Worm (Caenorhabditis elegans) whole organism, L2 larva: Measurements from ENCODE around the gene F23A7.3.
"Not testable (repeated sequence)": the region's sequence is repeated elsewhere in the genome, so short reads cannot be mapped to it uniquely, and the experiment has no call there.

Source experiments
- C34F6.9 ChIP-seq: fragments of 150-350 bp; optimal IDR thresholded peaks from 2 replicates; lab custom pipeline; 2014; ENCODE audit warnings: missing biosample characterization, missing genetic modification characterization
- F13H6.1 ChIP-seq: sonication (generic microtip); optimal IDR thresholded peaks from 2 replicates; lab custom pipeline; 2016; ENCODE audit warnings: missing genetic modification characterization, missing compliant biosample characterization
- R02D3.7 ChIP-seq: fragments of 150-350 bp; optimal IDR thresholded peaks from 2 replicates; lab custom pipeline; 2014; ENCODE audit warnings: missing biosample characterization, missing genetic modification characterization
- Y55F3AM.14 ChIP-seq: fragments of 200-800 bp; sonication (Bioruptor generic); optimal IDR thresholded peaks from 2 replicates; lab custom pipeline; 2018; ENCODE audit warnings: mild to moderate bottlenecking, missing genetic modification characterization, missing compliant biosample characterization
- alr-1 ChIP-seq: fragments of 150-350 bp; optimal IDR thresholded peaks from 2 replicates; lab custom pipeline; 2014; ENCODE audit warnings: missing biosample characterization, missing genetic modification characterization
- aly-2 ChIP-seq: fragments of 150-350 bp; optimal IDR thresholded peaks from 2 replicates; lab custom pipeline; 2014; ENCODE audit warnings: missing biosample characterization, missing genetic modification characterization
- ama-1 ChIP-seq: fragments of 150-350 bp; optimal IDR thresholded peaks from 2 replicates; lab custom pipeline; 2018; ENCODE audit warnings: inconsistent platforms
- ceh-16 ChIP-seq: fragments of 150-350 bp; optimal IDR thresholded peaks from 2 replicates; lab custom pipeline; 2014; ENCODE audit warnings: missing biosample characterization, missing genetic modification characterization
- ceh-82 ChIP-seq: fragments of 150-350 bp; optimal IDR thresholded peaks from 2 replicates; lab custom pipeline; 2014; ENCODE audit warnings: missing biosample characterization, missing genetic modification characterization
- crh-2 ChIP-seq: sonication (generic microtip); optimal IDR thresholded peaks from 2 replicates; lab custom pipeline; 2017; ENCODE audit warnings: missing biosample characterization, missing genetic modification characterization
- dmd-4 ChIP-seq: sonication (generic microtip); optimal IDR thresholded peaks from 2 replicates; lab custom pipeline; 2017; ENCODE audit warnings: missing biosample characterization, missing genetic modification characterization
- egl-27 ChIP-seq: sonication (generic microtip); optimal IDR thresholded peaks from 3 replicates; lab custom pipeline; 2017; ENCODE audit warnings: missing biosample characterization, missing genetic modification reagents, missing genetic modification characterization
- elt-3 ChIP-seq: sonication (generic microtip); optimal IDR thresholded peaks from 2 replicates; lab custom pipeline; 2017; ENCODE audit warnings: missing biosample characterization, missing genetic modification characterization
- fos-1 ChIP-seq: fragments of 150-350 bp; optimal IDR thresholded peaks from 2 replicates; lab custom pipeline; 2014; ENCODE audit warnings: missing biosample characterization, missing genetic modification characterization
- gmeb-1 ChIP-seq: fragments of 150-350 bp; optimal IDR thresholded peaks from 2 replicates; lab custom pipeline; 2014; ENCODE audit warnings: missing biosample characterization, missing genetic modification characterization
- lin-11 ChIP-seq: fragments of 150-350 bp; sonication (generic microtip); optimal IDR thresholded peaks from 2 replicates; lab custom pipeline; 2014; ENCODE audit warnings: missing biosample characterization, missing genetic modification characterization, inconsistent platforms, mixed read lengths
- lin-13 ChIP-seq: fragments of 150-350 bp; optimal IDR thresholded peaks from 2 replicates; lab custom pipeline; 2014; ENCODE audit warnings: missing biosample characterization, missing genetic modification reagents, missing genetic modification characterization
- lin-39 ChIP-seq: fragments of 150-350 bp; optimal IDR thresholded peaks from 2 replicates; lab custom pipeline; 2014; ENCODE audit warnings: missing biosample characterization, missing genetic modification reagents, missing genetic modification characterization
- lsy-2 ChIP-seq, 2 experiments: fragments of 150-350 bp in 1 of 2; sonication (generic microtip) in 1 of 2; optimal IDR thresholded peaks; 2 replicates each; lab custom pipeline; 2014 to 2017; ENCODE audit warnings: missing biosample characterization in 2 of 2, missing genetic modification characterization in 2 of 2
- mab-5 ChIP-seq: fragments of 150-350 bp; optimal IDR thresholded peaks from 2 replicates; lab custom pipeline; 2014; ENCODE audit warnings: missing biosample characterization, missing genetic modification characterization
- mbf-1 ChIP-seq: sonication (generic microtip); optimal IDR thresholded peaks from 2 replicates; lab custom pipeline; 2017; ENCODE audit warnings: missing biosample characterization, missing genetic modification characterization
- mdl-1 ChIP-seq, 2 experiments: fragments of 150-350 bp in 1 of 2; sonication (generic microtip) in 1 of 2; optimal IDR thresholded peaks; 2 replicates each; lab custom pipeline; 2017; ENCODE audit warnings: missing biosample characterization in 2 of 2, missing genetic modification characterization in 2 of 2
- nhr-10 ChIP-seq: sonication (generic microtip); optimal IDR thresholded peaks from 2 replicates; lab custom pipeline; 2017; ENCODE audit warnings: missing biosample characterization, missing genetic modification characterization
- nhr-11 ChIP-seq: fragments of 150-350 bp; optimal IDR thresholded peaks from 2 replicates; lab custom pipeline; 2014; ENCODE audit warnings: missing biosample characterization, missing genetic modification characterization
- nhr-12 ChIP-seq: fragments of 150-350 bp; optimal IDR thresholded peaks from 2 replicates; lab custom pipeline; 2014; ENCODE audit warnings: missing biosample characterization, missing genetic modification characterization
- nhr-129 ChIP-seq: fragments of 150-350 bp; optimal IDR thresholded peaks from 2 replicates; lab custom pipeline; 2014; ENCODE audit warnings: missing biosample characterization, missing genetic modification characterization
- nhr-21 ChIP-seq: fragments of 150-350 bp; optimal IDR thresholded peaks from 2 replicates; lab custom pipeline; 2014; ENCODE audit warnings: missing biosample characterization, missing genetic modification characterization
- nhr-23 ChIP-seq: fragments of 150-350 bp; optimal IDR thresholded peaks from 2 replicates; lab custom pipeline; 2014; ENCODE audit warnings: missing biosample characterization, missing genetic modification reagents, missing genetic modification characterization
- nhr-25 ChIP-seq: fragments of 150-350 bp; sonication (generic microtip); optimal IDR thresholded peaks from 3 replicates; lab custom pipeline; 2014; ENCODE audit warnings: missing biosample characterization, missing genetic modification characterization
- nhr-6 ChIP-seq: fragments of 150-350 bp; optimal IDR thresholded peaks from 2 replicates; lab custom pipeline; 2014; ENCODE audit warnings: missing biosample characterization, missing genetic modification characterization
- nhr-77 ChIP-seq: fragments of 150-350 bp; optimal IDR thresholded peaks from 2 replicates; lab custom pipeline; 2014; ENCODE audit warnings: missing biosample characterization, missing genetic modification characterization
- peb-1 ChIP-seq: fragments of 150-350 bp; optimal IDR thresholded peaks from 2 replicates; lab custom pipeline; 2014; ENCODE audit warnings: missing biosample characterization, missing genetic modification characterization
- sem-4 ChIP-seq: fragments of 150-350 bp; optimal IDR thresholded peaks from 2 replicates; lab custom pipeline; 2014; ENCODE audit warnings: missing biosample characterization, missing genetic modification reagents, missing genetic modification characterization
- skn-1 ChIP-seq: sonication (generic microtip); optimal IDR thresholded peaks from 2 replicates; lab custom pipeline; 2017; ENCODE audit warnings: missing biosample characterization, missing genetic modification characterization
- sma-3 ChIP-seq: sonication (generic microtip); optimal IDR thresholded peaks from 2 replicates; lab custom pipeline; 2016; ENCODE audit warnings: missing genetic modification reagents, missing genetic modification characterization, missing compliant biosample characterization
- sma-9 ChIP-seq, 2 experiments: fragments of 150-350 bp in 1 of 2; sonication (generic microtip) in 1 of 2; optimal IDR thresholded peaks; 2 replicates each; lab custom pipeline; 2014 to 2016; ENCODE audit warnings: missing genetic modification characterization in 2 of 2, mild to moderate bottlenecking in 1 of 2, missing biosample characterization in 1 of 2, missing compliant biosample characterization in 1 of 2, missing genetic modification reagents in 1 of 2, moderate library complexity in 1 of 2
- snpc-4 ChIP-seq: fragments of 150-350 bp; optimal IDR thresholded peaks from 2 replicates; lab custom pipeline; 2014; ENCODE audit warnings: missing biosample characterization, missing genetic modification characterization
- unc-39 ChIP-seq: fragments of 150-350 bp; optimal IDR thresholded peaks from 2 replicates; lab custom pipeline; 2014; ENCODE audit warnings: missing biosample characterization, missing genetic modification characterization
- unc-55 ChIP-seq: fragments of 150-350 bp; sonication (generic microtip); optimal IDR thresholded peaks from 3 replicates; lab custom pipeline; 2014; ENCODE audit warnings: missing biosample characterization, missing genetic modification reagents, missing genetic modification characterization
- unc-62 ChIP-seq: fragments of 150-350 bp; optimal IDR thresholded peaks from 2 replicates; lab custom pipeline; 2014; ENCODE audit warnings: missing biosample characterization, missing genetic modification reagents, missing genetic modification characterization
- ztf-1 ChIP-seq: fragments of 200-800 bp; sonication (Bioruptor generic); conservative IDR thresholded peaks from 2 replicates; pipeline ENCODE4 v1.3.6; 2022; ENCODE audit warnings: missing genetic modification characterization, missing compliant biosample characterization
- ztf-11 ChIP-seq: sonication (generic microtip); optimal IDR thresholded peaks from 2 replicates; lab custom pipeline; 2017; ENCODE audit warnings: missing biosample characterization, missing genetic modification characterization
- ztf-4 ChIP-seq: fragments of 150-350 bp; optimal IDR thresholded peaks from 2 replicates; lab custom pipeline; 2014; ENCODE audit warnings: missing biosample characterization, missing genetic modification characterization

Gene F23A7.3

DNA sequence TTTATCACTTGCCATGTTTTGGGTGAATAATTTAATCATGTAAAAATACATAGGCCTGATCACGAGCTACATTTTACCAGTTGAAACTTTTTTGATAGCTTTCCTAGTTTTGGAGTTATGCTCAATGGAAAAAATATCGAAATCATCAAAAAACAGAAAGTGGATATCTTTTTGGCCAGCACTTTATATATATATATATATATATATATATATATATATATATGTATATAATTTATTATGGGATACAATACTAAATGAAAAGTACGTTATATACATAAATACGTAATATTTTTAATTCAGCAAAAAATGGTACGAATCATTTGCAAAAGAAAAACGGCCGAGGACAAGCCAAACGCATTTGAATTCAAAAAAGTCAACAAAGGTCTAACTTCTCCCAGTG lies at the start of gene F23A7.3:
Gene F23A7.3 (plus strand): TSS at position 301 of the 400 bp plus-strand sequence.
- TF ChIP-seq sma-3 (GFP tag; lab: Kevin White, UChicago); ztf-4 (tag; lab: Kevin White, UChicago); snpc-4 (tag; lab: Kevin White, UChicago): not testable (repeated sequence)
- TF ChIP-seq, all 48 proteins: peak for 0; not testable (repeated sequence) for 48

ce11 chrX:16172863-16173262 lies 46.9 kb upstream of the F23A7.3 start:
- peak; percentile 41 for TF ChIP-seq sma-9 (GFP tag; optimal IDR thresholded peaks at IDR 0.05; lab: Kevin White, UChicago)
- no peak for TF ChIP-seq sma-9 (tag; optimal IDR thresholded peaks at IDR 0.05; lab: Kevin White, UChicago)
- TF ChIP-seq ama-1 (lab: Kevin White, UChicago): no peak

DNA sequence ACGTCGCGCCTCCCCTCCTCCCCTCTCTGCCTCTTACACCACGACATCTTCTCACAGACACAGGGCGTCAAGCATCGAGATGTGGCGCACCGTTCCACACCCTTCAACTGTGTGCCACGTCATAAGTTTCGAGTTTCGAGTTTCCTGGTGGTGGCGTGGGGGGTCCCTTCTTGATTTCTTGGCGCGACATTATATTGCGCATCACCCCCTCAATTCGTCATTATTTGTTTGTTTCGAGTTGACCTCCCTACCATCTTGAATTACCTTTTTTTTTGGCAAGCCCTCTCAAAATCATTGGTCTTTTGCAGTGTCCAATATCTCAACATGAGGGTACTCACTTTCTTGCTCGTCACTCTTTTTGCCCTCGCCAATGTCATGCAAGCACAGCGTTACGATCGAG lies 35.7 kb upstream of the F23A7.3 start, which contains the start of gene nlp-67:
Gene nlp-67 (plus strand): TSS at position 301 of the 400 bp plus-strand sequence.
- TF ChIP-seq skn-1 (tag; lab: Kevin White, UChicago) (no peak), dmd-4 (no peak), peb-1 (tag; lab: Kevin White, UChicago) (no peak), ceh-16 (no peak), nhr-11 (tag; lab: Kevin White, UChicago) (no peak), nhr-12 (tag; lab: Kevin White, UChicago) (no peak), ztf-4 (tag; lab: Kevin White, UChicago) (no peak), lin-11 (tag; lab: Kevin White, UChicago) (no peak), unc-62 (GFP tag; lab: Kevin White, UChicago) (no peak), mbf-1 (tag; lab: Kevin White, UChicago) (no peak), mab-5 (tag; lab: Kevin White, UChicago) (no peak), sma-9 (GFP tag; optimal IDR thresholded peaks at IDR 0.05; lab: Kevin White, UChicago) (no peak), sma-9 (tag; optimal IDR thresholded peaks at IDR 0.05; lab: Kevin White, UChicago) (no peak), sma-3 (GFP tag; lab: Kevin White, UChicago) (no peak), unc-39 (no peak), crh-2 (tag; lab: Kevin White, UChicago) (no peak), nhr-23 (tag; lab: Kevin White, UChicago) (no peak), gmeb-1 (no peak), alr-1 (no peak)

- TF ChIP-seq sma-9 (GFP tag; optimal IDR thresholded peaks at IDR 0.05; lab: Kevin White, UChicago) (peak; percentile 25), sma-9 (tag; optimal IDR thresholded peaks at IDR 0.05; lab: Kevin White, UChicago) (no peak), lin-13 (GFP tag; lab: Kevin White, UChicago) (no peak), skn-1 (tag; lab: Kevin White, UChicago) (no peak), C34F6.9 (tag; lab: Kevin White, UChicago) (no peak)
These were observed 30.4 kb upstream of the F23A7.3 start, which contains the start of gene slc-25A21 for ce11 chrX:16189227-16189906. Gene slc-25A21, plus strand, starts transcription at chrX:16189856.

DNA sequence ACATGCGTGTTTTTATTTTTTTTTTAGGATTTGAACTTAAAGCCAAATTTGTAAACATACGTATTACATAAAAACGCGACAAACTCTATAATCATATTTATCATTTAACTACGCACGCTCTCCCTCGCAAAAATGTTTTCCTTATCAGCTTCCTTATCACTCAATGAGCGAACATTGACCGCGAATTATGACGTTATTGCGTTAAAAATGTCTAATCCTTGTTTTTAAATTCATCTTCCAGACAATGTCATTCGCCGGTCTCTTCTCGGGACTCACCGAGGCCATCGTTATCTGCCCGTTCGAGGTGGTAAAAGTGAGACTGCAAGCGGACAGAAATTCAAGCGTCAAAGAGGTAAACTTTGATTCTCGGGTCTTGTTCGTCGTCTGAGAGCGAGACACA lies 27.2 kb upstream of the F23A7.3 start:
- TF ChIP-seq R02D3.7: no peak
- no peak for TF ChIP-seq nhr-12 (tag; lab: Kevin White, UChicago)
- TF ChIP-seq nhr-10 (tag; lab: Kevin White, UChicago): no peak
- TF ChIP-seq nhr-25: no peak
- no peak for TF ChIP-seq peb-1 (tag; lab: Kevin White, UChicago)
- no peak for TF ChIP-seq nhr-6 (tag; lab: Kevin White, UChicago)
- peak; percentile 81 for TF ChIP-seq crh-2 (tag; lab: Kevin White, UChicago)
- TF ChIP-seq Y55F3AM.14: no peak
- TF ChIP-seq nhr-129 (tag; lab: Kevin White, UChicago): peak; percentile 24
- no peak for TF ChIP-seq elt-3 (tag; lab: Kevin White, UChicago)
- peak; percentile 57 for TF ChIP-seq egl-27 (tag; lab: Kevin White, UChicago)
- TF ChIP-seq aly-2 (tag; lab: Kevin White, UChicago): no peak
- TF ChIP-seq fos-1: peak; percentile 94
- TF ChIP-seq nhr-77: no peak
- TF ChIP-seq lin-13 (GFP tag; lab: Kevin White, UChicago): no peak
- no peak for TF ChIP-seq unc-55 (GFP tag; lab: Kevin White, UChicago)
- no peak for TF ChIP-seq alr-1
- TF ChIP-seq mdl-1 (tag; optimal IDR thresholded peaks at IDR 0.05; lab: Kevin White, UChicago): peak in 1 of 2 experiments; percentile 58
- peak; percentile 10 for TF ChIP-seq skn-1 (tag; lab: Kevin White, UChicago)
- TF ChIP-seq lsy-2 (tag; optimal IDR thresholded peaks at IDR 0.05; lab: Kevin White, UChicago): peak in 1 of 2 experiments; percentile 30
- no peak for TF ChIP-seq ceh-82 (tag; lab: Kevin White, UChicago)
- peak; percentile 79 for TF ChIP-seq F13H6.1 (tag; lab: Kevin White, UChicago)
- no peak for TF ChIP-seq unc-62 (GFP tag; lab: Kevin White, UChicago)
- TF ChIP-seq ztf-11 (tag; lab: Kevin White, UChicago): no peak
- no peak for TF ChIP-seq ztf-1 (GFP tag; lab: Robert Waterston, UW)
- TF ChIP-seq dmd-4: no peak
- TF ChIP-seq nhr-21 (tag; lab: Kevin White, UChicago): peak; percentile 64
- TF ChIP-seq sem-4 (tag; lab: Kevin White, UChicago): no peak
- peak; percentile 75 for TF ChIP-seq sma-3 (GFP tag; lab: Kevin White, UChicago)
- TF ChIP-seq lin-39: no peak
